Fruit fly (Drosophila melanogaster) whole organism: ENCODE results near the gene CG11791.

ENCODE experiments used
- CG8478 ChIP-seq: fragments of >200 bp; optimal IDR thresholded peaks from 2 replicates; lab custom pipeline; 2018; ENCODE audit warnings: inconsistent platforms
- Dll ChIP-seq: fragments of >200 bp; optimal IDR thresholded peaks from 2 replicates; lab custom pipeline; 2017
- EcR ChIP-seq, 2 experiments: fragments of >200 bp; optimal IDR thresholded peaks; 2 replicates each; lab custom pipeline; 2017; ENCODE audit warnings: missing biosample characterization in 2 of 2, missing genetic modification characterization in 2 of 2, missing genetic modification reagents in 2 of 2
- pan ChIP-seq: fragments of >200 bp; optimal IDR thresholded peaks from 2 replicates; lab custom pipeline; 2017
- psq ChIP-seq: fragments of >200 bp; optimal IDR thresholded peaks from 2 replicates; lab custom pipeline; 2017
- usp ChIP-seq: fragments of >200 bp; optimal IDR thresholded peaks from 2 replicates; lab custom pipeline; 2017; ENCODE audit warnings: missing biosample characterization, missing genetic modification characterization, mixed read lengths

Gene CG11791

DNA sequence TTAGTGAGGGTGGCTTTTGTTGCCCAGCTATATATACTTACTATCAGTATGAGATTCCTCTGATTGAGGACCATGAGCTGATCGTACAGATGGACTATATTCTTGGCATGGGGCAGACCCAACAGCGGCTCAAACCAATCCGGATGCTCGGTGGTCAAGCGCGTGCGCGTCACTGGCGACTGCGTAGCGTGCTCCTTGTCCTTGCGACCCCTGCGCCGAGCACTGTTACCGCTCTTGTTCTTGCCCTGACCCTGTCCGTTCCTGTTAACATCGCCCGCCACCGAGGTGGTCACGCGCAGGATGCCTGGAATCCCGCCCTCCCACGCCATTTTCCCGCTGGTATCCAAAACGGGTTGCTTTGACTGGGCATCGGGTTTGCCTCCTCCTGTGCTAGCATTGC is 16.7 kb upstream of the CG11791 start:
- no peak for TF ChIP-seq psq (lab: Kevin White, UChicago)
- no peak for TF ChIP-seq EcR (GFP tag; optimal IDR thresholded peaks at IDR 0.05; lab: Kevin White, UChicago)
- TF ChIP-seq pan = no peak
- no peak for TF ChIP-seq usp (GFP tag; lab: Kevin White, UChicago)
- TF ChIP-seq Dll (lab: Kevin White, UChicago) = no peak
- no peak for TF ChIP-seq CG8478 (lab: Kevin White, UChicago)

DNA sequence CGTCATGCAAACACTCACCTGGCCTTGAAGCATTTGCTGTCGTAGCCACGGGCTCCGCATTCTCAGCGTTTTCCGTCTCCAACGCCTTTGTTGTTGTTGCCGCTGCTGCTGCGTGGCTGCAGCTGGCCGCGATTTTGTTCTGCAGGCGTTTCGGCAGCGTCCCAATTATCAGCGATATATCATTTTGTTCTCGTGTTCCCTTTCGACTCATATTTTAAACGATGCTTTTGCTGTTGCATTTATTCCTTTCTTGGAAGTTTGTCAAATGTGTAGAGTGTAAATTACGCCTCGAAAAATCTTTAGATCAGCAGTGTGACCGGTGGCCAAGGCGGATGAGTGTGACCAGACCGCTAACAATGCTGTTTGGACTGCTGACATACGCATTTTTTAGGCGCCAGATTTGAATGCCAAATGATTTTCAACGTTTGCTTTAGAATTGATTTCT is 16.3 kb upstream of the CG11791 start, which contains the start of gene Smg6:
Smg6 (minus strand) TSS at position 324 of the 445 bp plus-strand sequence.
- TF ChIP-seq pan (no peak), Dll (lab: Kevin White, UChicago) (no peak), CG8478 (lab: Kevin White, UChicago) (no peak), usp (GFP tag; lab: Kevin White, UChicago) (no peak), EcR (GFP tag; optimal IDR thresholded peaks at IDR 0.05; lab: Kevin White, UChicago) (no peak), psq (lab: Kevin White, UChicago) (no peak)

dm6 chr3R:25036644-25037043 is 12.8 kb upstream of the CG11791 start, which contains the start of gene CG31115:
CG31115 (plus strand) TSS chr3R:25036944.
- TF ChIP-seq EcR (GFP tag; optimal IDR thresholded peaks at IDR 0.05; lab: Kevin White, UChicago) (no peak), CG8478 (lab: Kevin White, UChicago) (no peak), psq (lab: Kevin White, UChicago) (no peak), usp (GFP tag; lab: Kevin White, UChicago) (no peak), pan (no peak), Dll (lab: Kevin White, UChicago) (no peak)

DNA sequence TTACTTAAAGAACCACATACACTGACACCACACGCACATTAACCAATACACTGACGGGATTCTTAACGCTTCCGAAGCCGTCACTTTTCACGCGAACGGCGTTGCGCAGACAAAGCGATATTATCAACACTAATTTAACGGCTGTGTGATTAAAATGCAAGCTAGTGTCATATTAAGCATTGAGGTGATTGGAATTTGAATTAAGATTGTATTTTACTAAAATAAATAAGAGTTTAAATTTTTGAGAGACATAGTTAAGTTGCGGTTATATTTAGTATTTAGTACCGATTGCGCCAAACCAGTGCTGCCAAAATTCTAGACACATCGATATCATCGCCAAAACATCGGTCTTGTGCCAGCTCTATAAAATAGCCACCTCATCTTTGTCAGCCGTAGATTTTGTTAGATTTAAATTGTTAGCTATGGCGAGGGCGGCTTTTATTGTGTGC is 10.4 kb upstream of the CG11791 start, which contains the start of the genes Ythdf and bai:
Ythdf (minus strand) TSS at position 222 of the 449 bp plus-strand sequence.
bai (plus strand) TSS at position 347 of the 449 bp plus-strand sequence.
- no peak for TF ChIP-seq Dll (lab: Kevin White, UChicago)
- no peak for TF ChIP-seq EcR (GFP tag; optimal IDR thresholded peaks at IDR 0.05; lab: Kevin White, UChicago)
- TF ChIP-seq pan = no peak
- TF ChIP-seq psq (lab: Kevin White, UChicago) = no peak
- TF ChIP-seq CG8478 (lab: Kevin White, UChicago) = no peak
- no peak for TF ChIP-seq usp (GFP tag; lab: Kevin White, UChicago)

DNA sequence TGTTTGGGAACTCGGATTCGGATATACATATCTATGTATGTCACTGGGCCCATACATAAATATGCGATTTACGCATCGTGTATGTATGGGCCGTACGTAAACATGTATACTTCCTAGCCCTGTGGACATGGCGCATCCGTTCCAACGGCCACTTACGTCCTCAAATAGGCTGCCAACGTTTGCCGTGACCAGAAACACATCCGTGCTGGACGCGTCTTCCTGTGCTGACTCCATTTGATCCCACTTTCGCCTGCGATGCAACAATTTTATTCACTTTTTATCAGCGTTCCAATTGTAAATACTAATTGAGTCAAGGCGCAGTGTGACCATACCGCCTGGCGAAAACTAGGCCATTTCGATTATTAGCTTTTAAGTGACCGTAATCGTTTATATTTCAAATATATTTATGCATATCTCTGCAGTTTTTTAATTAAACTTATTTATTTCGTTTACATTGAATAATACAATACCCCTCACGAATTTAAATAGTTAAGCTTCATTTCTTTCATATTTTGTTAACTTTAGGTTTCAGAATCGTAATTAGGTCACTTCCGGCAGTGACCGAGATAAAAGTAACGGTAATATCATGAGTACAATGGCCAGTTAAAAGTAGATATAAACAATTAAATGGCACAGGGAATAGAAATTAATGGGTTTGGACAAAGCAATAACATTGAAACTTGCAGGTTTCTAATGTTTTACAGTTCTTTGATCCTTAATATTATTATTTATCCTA is 4.4 kb upstream of the CG11791 start, which contains the start of gene 5PtaseI:
5PtaseI (minus strand) TSS at position 336 of the 736 bp plus-strand sequence.
- TF ChIP-seq usp (GFP tag; lab: Kevin White, UChicago) (no peak), pan (no peak), EcR (GFP tag; optimal IDR thresholded peaks at IDR 0.05; lab: Kevin White, UChicago) (no peak), psq (lab: Kevin White, UChicago) (no peak), Dll (lab: Kevin White, UChicago) (no peak), CG8478 (lab: Kevin White, UChicago) (no peak)

dm6 chr3R:25046023-25046422 is 3.4 kb upstream of the CG11791 start, which contains the start of gene CG11786:
CG11786 (plus strand) TSS chr3R:25046323.
- no peak for TF ChIP-seq psq (lab: Kevin White, UChicago)
- TF ChIP-seq Dll (lab: Kevin White, UChicago) = no peak
- TF ChIP-seq pan = no peak
- TF ChIP-seq EcR (GFP tag; optimal IDR thresholded peaks at IDR 0.05; lab: Kevin White, UChicago) = no peak
- TF ChIP-seq CG8478 (lab: Kevin White, UChicago) = no peak
- TF ChIP-seq usp (GFP tag; lab: Kevin White, UChicago) = no peak

- no peak for TF ChIP-seq CG8478 (lab: Kevin White, UChicago)
- TF ChIP-seq pan = no peak
- TF ChIP-seq psq (lab: Kevin White, UChicago) = no peak
- no peak for TF ChIP-seq EcR (GFP tag; optimal IDR thresholded peaks at IDR 0.05; lab: Kevin White, UChicago)
- TF ChIP-seq usp (GFP tag; lab: Kevin White, UChicago) = no peak
- TF ChIP-seq Dll (lab: Kevin White, UChicago) = no peak
Measured at dm6 chr3R:25047504-25047903, 1.9 kb upstream of the CG11791 start, which contains the start of gene CG11790. CG11790 (plus strand) TSS chr3R:25047706.

- TF ChIP-seq CG8478 (lab: Kevin White, UChicago) (no peak), usp (GFP tag; lab: Kevin White, UChicago) (no peak)
Measured at dm6 chr3R:25049742-25050517, 514 bp downstream of the CG11791 start.

dm6 chr3R:25050649-25051048 is 1.2 kb downstream of the CG11791 start:
- TF ChIP-seq usp (GFP tag; lab: Kevin White, UChicago) = no peak
- no peak for TF ChIP-seq psq (lab: Kevin White, UChicago)
- TF ChIP-seq pan = no peak
- TF ChIP-seq CG8478 (lab: Kevin White, UChicago) = no peak
- no peak for TF ChIP-seq Dll (lab: Kevin White, UChicago)
- no peak for TF ChIP-seq EcR (GFP tag; optimal IDR thresholded peaks at IDR 0.05; lab: Kevin White, UChicago)

DNA sequence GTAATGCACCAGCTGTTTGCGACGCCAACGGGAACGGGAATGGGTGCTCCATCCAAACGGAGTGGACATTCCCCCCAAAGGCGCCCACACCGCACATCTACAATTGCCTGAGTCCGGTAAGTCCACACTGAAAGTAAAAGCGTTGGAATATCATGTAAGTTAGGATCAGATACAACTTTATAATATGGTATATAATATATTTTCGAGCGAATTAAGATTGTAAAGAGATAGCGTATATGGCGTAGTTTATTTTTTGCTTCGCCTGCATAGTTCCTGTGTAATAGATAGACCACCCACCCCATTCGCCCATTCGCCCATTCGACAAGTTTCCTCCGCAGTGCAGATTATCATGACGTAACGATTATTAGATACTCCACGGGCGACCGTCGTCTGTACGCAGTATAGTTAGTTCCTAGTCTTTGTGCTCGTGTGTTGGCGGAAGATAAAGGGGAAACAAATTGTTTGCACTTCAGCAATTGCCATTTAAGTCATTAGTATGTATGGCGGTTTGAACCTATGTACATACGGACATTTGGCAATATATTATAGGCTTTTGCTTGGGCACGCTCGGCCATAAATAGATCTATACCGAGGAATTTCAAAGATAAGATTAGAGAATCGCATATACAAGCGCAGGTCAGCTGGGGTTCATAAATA is 2.2 kb downstream of the CG11791 start:
- TF ChIP-seq Dll (lab: Kevin White, UChicago) = no peak
- TF ChIP-seq usp (GFP tag; lab: Kevin White, UChicago) = no peak
- TF ChIP-seq CG8478 (lab: Kevin White, UChicago) = no peak
- TF ChIP-seq EcR (GFP tag; optimal IDR thresholded peaks at IDR 0.05; lab: Kevin White, UChicago) = no peak
- TF ChIP-seq pan = no peak
- TF ChIP-seq psq (lab: Kevin White, UChicago) = no peak
